Fruit fly (Drosophila melanogaster): ENCODE measurements around the gene Kcmf1.
A peak's percentile ranks its signal among the peaks of the same experiment; 100 is the strongest.

The Kcmf1 gene

DNA sequence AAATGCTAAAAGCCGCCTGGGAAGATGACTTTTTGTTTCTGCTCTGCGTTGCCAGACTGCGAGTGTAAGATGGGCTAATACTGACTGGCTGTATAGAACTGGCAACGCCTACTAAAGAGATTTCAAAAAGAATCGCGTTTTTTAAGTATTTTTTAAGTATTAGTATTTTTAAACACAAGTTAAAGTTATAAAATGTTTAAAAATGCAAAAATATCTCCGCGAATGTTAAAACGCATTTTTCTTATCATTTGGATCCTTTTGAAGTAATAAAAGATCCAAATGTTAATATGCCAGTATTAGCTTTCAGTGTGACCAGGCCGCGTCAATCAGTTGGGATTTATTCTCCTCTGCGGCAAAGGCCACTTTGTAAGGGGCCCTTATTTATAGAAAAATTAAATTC lies 8.6 kb downstream of the Kcmf1 start, which contains the start of the genes Prosbeta3 and Iru (continued):
- TF ChIP-seq dysf (GFP tag; IDR thresholded peaks at IDR 0.05) (no peak), CG42726 (GFP tag; IDR thresholded peaks at IDR 0.05; ENCODE audit: partially characterized antibody) (no peak), CG5180 (GFP tag; optimal IDR thresholded peaks at IDR 0.05) (no peak), pb (GFP tag; optimal IDR thresholded peaks at IDR 0.05) (no peak), D19B (GFP tag; optimal IDR thresholded peaks at IDR 0.05) (no peak), CG14050 (GFP tag; IDR thresholded peaks at IDR 0.05) (no peak), CG4617 (GFP tag; optimal IDR thresholded peaks at IDR 0.05; ENCODE audit: borderline replicate concordance) (peak; percentile 45), h (optimal IDR thresholded peaks at IDR 0.05) (no peak), CG7357 (GFP tag; IDR thresholded peaks at IDR 0.05) (no peak), CG15514 (GFP tag; optimal IDR thresholded peaks at IDR 0.05) (peak; percentile 39), ewg (GFP tag; optimal IDR thresholded peaks at IDR 0.05) (no peak), CG12299 (tag; optimal IDR thresholded peaks at IDR 0.05) (peak; percentile 9), CG8089 (GFP tag; optimal IDR thresholded peaks at IDR 0.05) (no peak), CkIIα-i1 (GFP tag; IDR thresholded peaks at IDR 0.05) (no peak), CG6689 (GFP tag; IDR thresholded peaks at IDR 0.05) (no peak), Hr78 (GFP tag; optimal IDR thresholded peaks at IDR 0.05) (no peak), gt (GFP tag; IDR thresholded peaks at IDR 0.05) (no peak), klu (GFP tag; IDR thresholded peaks at IDR 0.05) (no peak), Hr3 (GFP tag; optimal IDR thresholded peaks at IDR 0.05) (no peak), CG17829 (tag; optimal IDR thresholded peaks at IDR 0.05) (peak; percentile 42), tll (GFP tag; optimal IDR thresholded peaks at IDR 0.05) (peak in 1 of 2 experiments; percentile 85), Hmx (GFP tag; optimal IDR thresholded peaks at IDR 0.05) (no peak), stwl (tag; optimal IDR thresholded peaks at IDR 0.05) (peak; percentile 73), zfh1 (GFP tag; IDR thresholded peaks at IDR 0.05) (no peak), Adf1 (GFP tag; IDR thresholded peaks at IDR 0.05) (no peak), lola (GFP tag; optimal IDR thresholded peaks at IDR 0.05) (no peak), disco-r (GFP tag; optimal IDR thresholded peaks at IDR 0.05) (no peak), CG3995 (GFP tag; optimal IDR thresholded peaks at IDR 0.05) (no peak), CG10321 (GFP tag; IDR thresholded peaks at IDR 0.05) (no peak), so (GFP tag; IDR thresholded peaks at IDR 0.05) (no peak), peb (GFP tag; IDR thresholded peaks at IDR 0.05) (no peak), CG2202 (tag; optimal IDR thresholded peaks at IDR 0.05) (no peak), CG17568 (GFP tag; optimal IDR thresholded peaks at IDR 0.05) (no peak), CG2889 (GFP tag; IDR thresholded peaks at IDR 0.05) (no peak), rib (GFP tag; IDR thresholded peaks at IDR 0.05) (no peak), prd (optimal IDR thresholded peaks at IDR 0.05) (no peak), prd (GFP tag; IDR thresholded peaks at IDR 0.05) (no peak), CG6654 (GFP tag; optimal IDR thresholded peaks at IDR 0.05) (no peak), CG2129 (GFP tag; IDR thresholded peaks at IDR 0.05; ENCODE audit: partially characterized antibody) (no peak), Hey (tag; optimal IDR thresholded peaks at IDR 0.05) (no peak), CG12769 (tag; optimal IDR thresholded peaks at IDR 0.05) (no peak), HmgD (GFP tag; optimal IDR thresholded peaks at IDR 0.05) (no peak), Dref (GFP tag; IDR thresholded peaks at IDR 0.05) (no peak), PHDP (tag; optimal IDR thresholded peaks at IDR 0.05) (no peak), sc (optimal IDR thresholded peaks at IDR 0.05) (no peak), sc (GFP tag; optimal IDR thresholded peaks at IDR 0.05) (no peak), Taf1 (GFP tag; IDR thresholded peaks at IDR 0.05) (no peak), Abd-B (GFP tag; optimal IDR thresholded peaks at IDR 0.05) (peak; percentile 0), CG4820 (GFP tag; optimal IDR thresholded peaks at IDR 0.05) (no peak), ERR (GFP tag; optimal IDR thresholded peaks at IDR 0.05) (no peak), H2.0 (GFP tag; IDR thresholded peaks at IDR 0.05) (no peak), fru (optimal IDR thresholded peaks at IDR 0.05) (no peak), sqz (GFP tag; optimal IDR thresholded peaks at IDR 0.05) (no peak)
